Fruit fly (Drosophila melanogaster): ENCODE data around the gene CG9541.

Gene CG9541

dm6 chr2L:8952194-8953037 is 22.8 kb downstream of the CG9541 start (continued):
- peak; percentile 46 for TF ChIP-seq CG9609 (GFP tag; optimal IDR thresholded peaks at IDR 0.05)
- TF ChIP-seq CG13287 (GFP tag; IDR thresholded peaks at IDR 0.05; ENCODE audit: partially characterized antibody): peak; percentile 46; the same call in 1 of the 2 replicates
- peak; percentile 14 for TF ChIP-seq CG4820 (GFP tag; optimal IDR thresholded peaks at IDR 0.05)
- peak; percentile 88 for TF ChIP-seq lab (GFP tag; optimal IDR thresholded peaks at IDR 0.05)
- TF ChIP-seq org-1 (GFP tag; optimal IDR thresholded peaks at IDR 0.05): peak; percentile 19
- TF ChIP-seq CG10209 (GFP tag; optimal IDR thresholded peaks at IDR 0.05): peak; percentile 14
- TF ChIP-seq otp (GFP tag; IDR thresholded peaks at IDR 0.05): peak; percentile 38; the same call in 1 of the 3 replicates
- TF ChIP-seq ase (GFP tag; IDR thresholded peaks at IDR 0.05): peak; percentile 46; the same call in 1 of the 3 replicates
- TF ChIP-seq slbo (GFP tag; IDR thresholded peaks at IDR 0.05): peak; percentile 71
- TF ChIP-seq TFAM (GFP tag; optimal IDR thresholded peaks at IDR 0.05): no peak
- TF ChIP-seq CG17359 (tag; optimal IDR thresholded peaks at IDR 0.05): peak; percentile 37
- peak; percentile 34 for TF ChIP-seq CG8924 (tag; optimal IDR thresholded peaks at IDR 0.05)
- peak; percentile 16 for TF ChIP-seq CG13775 (GFP tag; optimal IDR thresholded peaks at IDR 0.05)
- TF ChIP-seq Hr51 (GFP tag; optimal IDR thresholded peaks at IDR 0.05): peak; percentile 18 to 31
- TF ChIP-seq caup (GFP tag; optimal IDR thresholded peaks at IDR 0.05; ENCODE audit: severe bottlenecking): peak; percentile 38
- TF ChIP-seq ranshi (GFP tag; IDR thresholded peaks at IDR 0.05): no peak; the same call in 1 of the 2 replicates
- peak; percentile 11 for TF ChIP-seq gcm2 (GFP tag; optimal IDR thresholded peaks at IDR 0.05)
- peak; percentile 67 for TF ChIP-seq CG32772 (GFP tag; IDR thresholded peaks at IDR 0.05)
- TF ChIP-seq Nf-YC (tag; optimal IDR thresholded peaks at IDR 0.05): no peak
- TF ChIP-seq lov (optimal IDR thresholded peaks at IDR 0.05): no peak
- no peak; the same call in 2 of the 3 replicates for TF ChIP-seq lov (GFP tag; IDR thresholded peaks at IDR 0.05)
- peak; percentile 44; the same call in 1 of the 2 replicates for TF ChIP-seq GATAe (GFP tag; conservative IDR thresholded peaks at IDR 0.05)
- no peak for TF ChIP-seq CG16779 (GFP tag; IDR thresholded peaks at IDR 0.05)
- TF ChIP-seq sug (tag; optimal IDR thresholded peaks at IDR 0.05): peak; percentile 54
- TF ChIP-seq CG14050 (GFP tag; IDR thresholded peaks at IDR 0.05): no peak
- peak; percentile 61 for TF ChIP-seq gem (tag; optimal IDR thresholded peaks at IDR 0.05)
- TF ChIP-seq Meics (GFP tag; optimal IDR thresholded peaks at IDR 0.05): peak; percentile 77
- no peak for TF ChIP-seq Atf3 (GFP tag; optimal IDR thresholded peaks at IDR 0.05)
- peak; percentile 42 for TF ChIP-seq mirr (GFP tag; optimal IDR thresholded peaks at IDR 0.05)
- TF ChIP-seq twi (tag; optimal IDR thresholded peaks at IDR 0.05): no peak
- TF ChIP-seq pzg (GFP tag; optimal IDR thresholded peaks at IDR 0.05): peak; percentile 9
- no peak for TF ChIP-seq mld (GFP tag; IDR thresholded peaks at IDR 0.05; ENCODE audit: partially characterized antibody)
- peak; percentile 58 for TF ChIP-seq vvl (GFP tag; IDR thresholded peaks at IDR 0.05)
- peak; percentile 93 for TF ChIP-seq Med (GFP tag)
- peak; percentile 66 for TF ChIP-seq Atf6 (GFP tag; IDR thresholded peaks at IDR 0.05)
- peak; percentile 42 for TF ChIP-seq NC2β (GFP tag; optimal IDR thresholded peaks at IDR 0.05)
- peak; percentile 47 for TF ChIP-seq grau (tag; optimal IDR thresholded peaks at IDR 0.05)
- TF ChIP-seq nmo (GFP tag; optimal IDR thresholded peaks at IDR 0.05): peak; percentile 14
- peak; percentile 41; the same call in 1 of the 3 replicates for TF ChIP-seq Dbx (GFP tag; IDR thresholded peaks at IDR 0.05)
- TF ChIP-seq pum (GFP tag; optimal IDR thresholded peaks at IDR 0.05): peak; percentile 36
- TF ChIP-seq cas (GFP tag; IDR thresholded peaks at IDR 0.05): no peak
- TF ChIP-seq stc (GFP tag; IDR thresholded peaks at IDR 0.05): peak; percentile 56; the same call in 1 of the 2 replicates
- TF ChIP-seq CG5180 (GFP tag; optimal IDR thresholded peaks at IDR 0.05): peak; percentile 5
- TF ChIP-seq pan (optimal IDR thresholded peaks at IDR 0.05): no peak
- TF ChIP-seq pan (GFP tag; optimal IDR thresholded peaks at IDR 0.05 in 1 of 2, IDR thresholded peaks at IDR 0.05 in 1 of 2): peak in 1 of 2 experiments; percentile 59
- TF ChIP-seq CG8089 (GFP tag; optimal IDR thresholded peaks at IDR 0.05): no peak
- TF ChIP-seq CG15269 (tag; optimal IDR thresholded peaks at IDR 0.05): peak; percentile 39
- TF ChIP-seq CG2116 (GFP tag; optimal IDR thresholded peaks at IDR 0.05): no peak

Measured in whole organism, embryonic.